Worm (Caenorhabditis elegans) whole organism, late embryonic: ENCODE measurements around the gene ama-1.

Experiments used
- ets-4 ChIP-seq: sonication (generic microtip); optimal IDR thresholded peaks from 2 replicates; lab custom pipeline; 2016; ENCODE audit warnings: missing genetic modification characterization, missing compliant biosample characterization

Gene ama-1

DNA sequence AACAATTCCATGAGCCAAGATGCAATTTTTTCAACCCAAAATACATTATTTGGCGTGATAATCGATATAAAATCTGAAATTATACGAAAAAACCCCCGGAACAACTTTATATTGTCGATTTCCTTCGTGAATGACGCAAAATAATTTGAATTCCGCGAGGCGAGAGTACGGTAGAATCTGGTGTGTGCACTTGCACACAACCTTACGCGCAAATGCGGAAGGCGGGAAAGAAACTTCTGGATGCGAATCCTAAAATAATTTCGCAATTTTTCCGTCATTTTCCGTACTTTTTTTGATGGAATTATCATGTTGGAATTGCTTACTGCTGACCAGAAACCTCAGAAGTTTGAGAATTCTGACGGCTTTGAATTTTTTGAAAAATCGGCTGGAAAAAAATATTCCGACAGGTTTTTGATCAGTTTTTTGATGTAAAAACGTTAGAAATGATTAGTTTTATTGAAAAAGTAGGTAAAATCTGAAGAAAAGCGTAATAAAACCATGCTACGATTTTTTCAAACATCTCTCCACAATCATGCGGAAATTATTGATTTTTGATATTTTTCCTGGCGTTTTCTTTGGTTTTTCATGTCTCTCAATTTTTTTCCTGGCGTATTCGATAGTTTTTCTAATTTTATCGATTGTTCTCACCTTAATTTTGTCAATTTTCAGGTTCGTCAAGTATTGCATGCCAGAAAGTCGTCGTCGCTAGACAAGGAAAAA is 59.5 kb downstream of the ama-1 start, which contains the start of gene set-9:
set-9 (plus strand) TSS at position 670 of the 720 bp plus-strand sequence.
- no peak for TF ChIP-seq ets-4 (tag; lab: Kevin White, UChicago)
- TF ChIP-seq, all 69 proteins: peak for 0
